Worm (Caenorhabditis elegans): ENCODE results near the gene rbm-28.

DNA sequence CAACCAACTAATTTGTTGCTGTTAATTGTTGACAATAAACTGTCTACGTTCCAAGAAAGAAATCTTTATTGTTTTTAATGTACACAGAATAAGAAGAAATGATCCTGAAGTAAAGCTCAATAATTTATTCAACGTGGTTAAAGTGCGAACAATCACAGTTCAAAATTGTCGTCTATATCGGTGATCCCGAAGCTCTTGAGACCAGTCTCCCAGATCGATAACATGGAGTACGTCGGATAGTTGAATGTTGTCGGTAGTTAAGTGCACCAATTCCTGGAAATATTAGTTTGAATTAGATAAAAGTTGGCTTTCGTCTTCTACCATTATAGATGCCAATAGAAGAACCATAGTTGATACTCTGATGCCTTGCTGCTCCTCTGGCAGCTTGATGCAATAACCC, 41.0 kb upstream of the rbm-28 start:
- no peak for TF ChIP-seq tra-4 (tag; optimal IDR thresholded peaks at IDR 0.05)
- TF ChIP-seq tbx-37 (GFP tag; conservative IDR thresholded peaks at IDR 0.05), result no peak
- TF ChIP-seq sea-1 (GFP tag; conservative IDR thresholded peaks at IDR 0.05), result no peak
- no peak for TF ChIP-seq ets-7 (tag; optimal IDR thresholded peaks at IDR 0.05)
- no peak for TF ChIP-seq ama-1 (optimal IDR thresholded peaks at IDR 0.05)
- no peak for TF ChIP-seq flt-1 (GFP tag; IDR thresholded peaks at IDR 0.05)
- TF ChIP-seq ceh-36 (tag; optimal IDR thresholded peaks at IDR 0.05), result no peak
- TF ChIP-seq tbx-11 (GFP tag; IDR thresholded peaks at IDR 0.05), result no peak
- TF ChIP-seq pes-1 (GFP tag; IDR thresholded peaks at IDR 0.05), result no peak
- TF ChIP-seq B0310.2 (tag; optimal IDR thresholded peaks at IDR 0.05), result no peak
- no peak for TF ChIP-seq scrt-1 (GFP tag; IDR thresholded peaks at IDR 0.05)

Measured in whole organism, early embryonic.